Fruit fly (Drosophila melanogaster) whole organism, wandering third instar larva: ENCODE results near the gene CG11694.

Experiments
- Abd-B ChIP-seq: fragments of >200 bp; optimal IDR thresholded peaks from 2 replicates; lab custom pipeline; 2017; ENCODE audit warnings: missing biosample characterization, missing genetic modification characterization
- CG32264 ChIP-seq: fragments of 200-800 bp; sonication (Bioruptor generic); optimal IDR thresholded peaks from 2 replicates; lab custom pipeline; 2016; ENCODE audit warnings: missing biosample characterization, missing genetic modification characterization
- CG9705 ChIP-seq: fragments of 200-800 bp; sonication (Bioruptor generic); optimal IDR thresholded peaks from 2 replicates; lab custom pipeline; 2018; ENCODE audit warnings: missing biosample characterization, mild to moderate bottlenecking, missing genetic modification characterization
- CrebA ChIP-seq: fragments of 200-800 bp; sonication (Bioruptor generic); optimal IDR thresholded peaks from 2 replicates; lab custom pipeline; 2016; ENCODE audit warnings: missing biosample characterization, mild to moderate bottlenecking, missing genetic modification characterization, borderline replicate concordance
- Dfd ChIP-seq: fragments of >200 bp; optimal IDR thresholded peaks from 2 replicates; lab custom pipeline; 2017; ENCODE audit warnings: missing biosample characterization, missing genetic modification characterization
- Dif ChIP-seq: fragments of 200-275, 200-300 bp; sonication (Bioruptor generic); optimal IDR thresholded peaks from 2 replicates; lab custom pipeline; 2018; ENCODE audit warnings: missing biosample characterization, missing genetic modification characterization; ENCODE audit not compliant: partially characterized antibody
- HLH106 ChIP-seq: fragments of 200-800 bp; optimal IDR thresholded peaks from 3 replicates; lab custom pipeline; 2019; ENCODE audit warnings: missing biosample characterization, mild to moderate bottlenecking, missing genetic modification characterization, moderate library complexity
- Hnf4 ChIP-seq: fragments of 200-800 bp; sonication (Bioruptor generic); optimal IDR thresholded peaks from 2 replicates; lab custom pipeline; 2016; ENCODE audit warnings: missing biosample characterization, mild to moderate bottlenecking, missing genetic modification characterization
- Jra ChIP-seq: sonication (Bioruptor generic); optimal IDR thresholded peaks from 2 replicates; lab custom pipeline; 2016; ENCODE audit warnings: missing biosample characterization, missing genetic modification characterization
- OdsH ChIP-seq: fragments of 200-800 bp; sonication (Bioruptor generic); optimal IDR thresholded peaks from 2 replicates; lab custom pipeline; 2016; ENCODE audit warnings: missing biosample characterization, mild to moderate bottlenecking, missing genetic modification characterization
- Rel ChIP-seq, 2 experiments: fragments of 200-800 bp; sonication (Bioruptor generic) in 1 of 2; optimal IDR thresholded peaks; 2 replicates in 1 of 2; 3 replicates in 1 of 2; lab custom pipeline; 2016 to 2019; ENCODE audit warnings: mild to moderate bottlenecking in 2 of 2, missing biosample characterization in 2 of 2, missing genetic modification characterization in 2 of 2, moderate library complexity in 1 of 2
- Sp1 ChIP-seq: fragments of 200-800 bp; sonication (Bioruptor generic); optimal IDR thresholded peaks from 3 replicates; lab custom pipeline; 2019; ENCODE audit warnings: missing biosample characterization, mild to moderate bottlenecking, missing genetic modification characterization, moderate library complexity
- Vsx2 ChIP-seq: fragments of 200-300, 225-300 bp; sonication (Bioruptor generic); optimal IDR thresholded peaks from 2 replicates; lab custom pipeline; 2018; ENCODE audit warnings: missing biosample characterization, missing genetic modification characterization; ENCODE audit not compliant: partially characterized antibody
- br ChIP-seq: fragments of 200-800 bp; sonication (Bioruptor generic); optimal IDR thresholded peaks from 2 replicates; lab custom pipeline; 2016; ENCODE audit warnings: missing biosample characterization, missing genetic modification characterization
- brk ChIP-seq: fragments of 200-800 bp; sonication (Bioruptor generic); optimal IDR thresholded peaks from 2 replicates; lab custom pipeline; 2016; ENCODE audit warnings: missing biosample characterization, mild to moderate bottlenecking, missing genetic modification characterization
- dl ChIP-seq, 2 experiments: fragments of 175-275, 200-275 bp in 1 of 2; fragments of 200-275 bp in 1 of 2; sonication (Bioruptor generic); optimal IDR thresholded peaks; lab custom pipeline; 2018; ENCODE audit warnings: mild to moderate bottlenecking in 2 of 2, missing biosample characterization in 2 of 2, missing genetic modification characterization in 2 of 2, moderate library complexity in 2 of 2; ENCODE audit not compliant: partially characterized antibody in 2 of 2, insufficient read depth in 1 of 2
- dsf ChIP-seq: sonication (Bioruptor generic); optimal IDR thresholded peaks from 2 replicates; lab custom pipeline; 2016; ENCODE audit warnings: missing biosample characterization, missing genetic modification characterization, borderline replicate concordance
- ey ChIP-seq: fragments of 200-800 bp; sonication (Bioruptor generic); optimal IDR thresholded peaks from 2 replicates; lab custom pipeline; 2016; ENCODE audit warnings: missing biosample characterization, missing genetic modification characterization
- foxo ChIP-seq, 2 experiments: fragments of 200-800 bp; sonication (Bioruptor generic); optimal IDR thresholded peaks; 2 replicates in 1 of 2; 3 replicates in 1 of 2; lab custom pipeline; 2016 to 2017; ENCODE audit warnings: missing biosample characterization in 2 of 2, missing genetic modification characterization in 2 of 2
- fru ChIP-seq: fragments of 200-800 bp; sonication (Bioruptor generic); optimal IDR thresholded peaks from 3 replicates; lab custom pipeline; 2016; ENCODE audit warnings: missing biosample characterization, mild to moderate bottlenecking, missing genetic modification characterization
- h ChIP-seq: fragments of 200-800 bp; sonication (Bioruptor generic); optimal IDR thresholded peaks from 3 replicates; lab custom pipeline; 2016; ENCODE audit warnings: missing biosample characterization, mild to moderate bottlenecking, missing genetic modification characterization
- jim ChIP-seq: fragments of 175-275, 200-325 bp; sonication (Bioruptor generic); optimal IDR thresholded peaks from 2 replicates; lab custom pipeline; 2016; ENCODE audit warnings: missing biosample characterization, mild to moderate bottlenecking, missing genetic modification characterization
- lola ChIP-seq: fragments of >200 bp; optimal IDR thresholded peaks from 2 replicates; lab custom pipeline; 2017; ENCODE audit warnings: missing biosample characterization, missing genetic modification characterization
- pan ChIP-seq: fragments of >200 bp; optimal IDR thresholded peaks from 2 replicates; lab custom pipeline; 2017
- psq ChIP-seq: fragments of 200-800 bp; sonication (Bioruptor generic); optimal IDR thresholded peaks from 3 replicates; lab custom pipeline; 2017; ENCODE audit warnings: missing biosample characterization, mild to moderate bottlenecking, missing genetic modification characterization, moderate library complexity
- sage ChIP-seq: fragments of 200-800 bp; sonication (Bioruptor generic); optimal IDR thresholded peaks from 2 replicates; lab custom pipeline; 2016; ENCODE audit warnings: missing biosample characterization, mild to moderate bottlenecking, missing genetic modification characterization
- sv ChIP-seq: fragments of 200-800 bp; sonication (Bioruptor generic); optimal IDR thresholded peaks from 3 replicates; lab custom pipeline; 2016; ENCODE audit warnings: missing biosample characterization, missing genetic modification characterization
- usp ChIP-seq: fragments of >200 bp; optimal IDR thresholded peaks from 2 replicates; lab custom pipeline; 2017; ENCODE audit warnings: missing biosample characterization, missing genetic modification characterization
- woc ChIP-seq: sonication (Bioruptor generic); optimal IDR thresholded peaks from 2 replicates; lab custom pipeline; 2016; ENCODE audit warnings: missing biosample characterization, mild to moderate bottlenecking, missing genetic modification characterization

CG11694 gene

DNA sequence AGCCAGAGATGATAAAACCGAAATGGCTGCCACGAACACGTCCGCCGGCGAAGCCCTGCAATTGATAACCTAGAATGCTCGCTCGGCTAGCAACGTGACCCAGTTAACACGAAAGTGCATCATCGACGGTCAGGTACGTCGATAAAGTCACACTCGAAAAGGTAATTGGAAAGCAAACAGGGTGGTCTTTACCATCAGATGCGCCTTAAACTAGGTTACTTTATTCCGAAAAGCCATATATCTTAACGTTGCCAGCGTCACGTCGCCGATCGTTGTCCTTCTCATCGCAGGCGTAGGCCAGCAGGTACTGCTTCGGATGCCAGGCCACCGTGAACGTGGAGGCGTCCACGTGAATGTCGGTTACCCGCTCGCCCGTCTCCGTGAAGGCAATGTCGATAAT, 4.7 kb downstream of the CG11694 start:
- TF ChIP-seq CrebA (GFP tag; lab: Kevin White, UChicago) (no peak), woc (GFP tag; lab: Kevin White, UChicago) (no peak), pan (lab: Kevin White, UChicago) (no peak), sv (GFP tag; lab: Kevin White, UChicago) (no peak), Hnf4 (no peak), HLH106 (tag; lab: Kevin White, UChicago) (no peak), Abd-B (GFP tag; lab: Kevin White, UChicago) (no peak)

DNA sequence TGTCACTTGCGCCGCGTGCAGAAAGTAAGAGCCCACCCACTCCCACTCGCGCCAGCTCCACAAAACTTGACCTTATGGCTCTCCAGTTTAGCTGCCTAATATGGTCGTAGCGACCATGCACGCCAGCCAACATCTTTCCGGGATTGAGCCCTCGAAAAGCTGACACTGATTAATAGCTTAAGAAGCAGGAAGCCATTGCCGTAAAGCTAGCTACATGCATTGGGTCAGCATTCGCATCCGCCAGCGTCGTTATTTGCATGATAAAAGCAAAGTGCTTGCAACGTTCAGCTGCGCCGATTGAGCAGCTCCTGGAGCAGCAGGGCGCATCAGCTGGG, 5.0 kb downstream of the CG11694 start:
- TF ChIP-seq CG9705 (GFP tag; lab: Kevin White, UChicago), result no peak
- TF ChIP-seq fru, result no peak
- TF ChIP-seq jim (GFP tag; lab: Kevin White, UChicago), result no peak
- TF ChIP-seq CG32264 (GFP tag; lab: Kevin White, UChicago), result no peak
- TF ChIP-seq woc (GFP tag; lab: Kevin White, UChicago), result no peak
- TF ChIP-seq dsf (GFP tag; lab: Kevin White, UChicago), result no peak
- TF ChIP-seq h, result no peak
- no peak for TF ChIP-seq br
- no peak for TF ChIP-seq CrebA (GFP tag; lab: Kevin White, UChicago)
- TF ChIP-seq lola (GFP tag; lab: Kevin White, UChicago), result no peak
- TF ChIP-seq Vsx2 (GFP tag; lab: Kevin White, UChicago), result no peak
- no peak for TF ChIP-seq Jra (GFP tag; lab: Kevin White, UChicago)

DNA sequence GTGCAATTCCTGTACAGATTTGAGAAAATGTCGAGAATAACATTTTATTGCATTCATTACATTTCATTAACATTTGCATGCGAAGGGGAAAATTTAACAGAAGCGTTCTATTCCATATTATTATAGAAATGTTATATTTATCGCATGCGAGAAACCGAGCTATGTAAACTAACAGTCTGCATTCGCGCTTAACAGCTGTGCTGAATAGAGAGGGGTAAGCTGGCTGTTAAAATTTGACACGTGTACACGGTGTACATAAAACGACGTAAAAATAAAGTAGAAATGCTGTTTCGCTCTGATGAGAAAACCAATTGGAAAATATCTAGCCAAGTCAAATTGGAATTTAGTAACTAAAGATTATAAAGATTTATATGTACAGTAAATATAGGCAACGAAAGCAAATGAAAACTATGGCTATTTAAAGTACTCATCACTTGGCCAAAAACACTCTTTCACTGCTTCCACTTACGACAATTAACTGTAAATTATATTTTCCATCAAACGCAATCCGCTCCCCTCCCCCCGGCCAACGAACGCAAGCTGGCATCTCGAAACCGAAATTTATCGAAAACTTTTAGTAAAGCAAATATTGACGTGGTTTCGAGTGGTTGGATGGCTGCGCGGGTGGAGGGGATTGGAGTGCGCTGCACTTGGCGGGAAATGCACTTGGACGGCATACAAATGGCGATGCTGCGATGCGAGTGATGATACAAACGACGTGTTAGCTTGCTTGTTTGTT, 5.6 kb downstream of the CG11694 start:
- TF ChIP-seq h, result no peak
- TF ChIP-seq sage, result peak; percentile 82
- peak in 1 of 2 experiments; percentile 20 for TF ChIP-seq foxo (GFP tag; optimal IDR thresholded peaks at IDR 0.05; lab: Kevin White, UChicago)

DNA sequence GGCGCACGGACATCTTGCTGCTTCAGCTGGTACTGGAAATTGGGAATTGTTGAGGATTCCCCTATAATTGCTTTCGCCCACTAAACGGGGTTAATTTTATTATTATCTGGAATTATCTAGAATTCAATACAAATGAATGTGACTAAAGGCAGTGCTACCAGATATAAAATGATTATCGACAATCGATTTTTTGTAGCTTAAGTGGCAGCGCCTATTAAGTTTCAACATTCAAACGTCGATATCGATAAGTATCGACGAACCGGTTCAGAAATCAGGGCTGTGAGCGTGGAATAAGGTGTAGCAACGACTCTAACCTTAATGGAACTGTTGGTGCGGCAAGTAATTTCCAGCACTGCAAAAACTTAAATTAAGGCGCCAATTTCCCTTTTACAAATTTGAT, 6.8 kb downstream of the CG11694 start, which contains the start of gene Sgt1:
Gene Sgt1 (minus strand): TSS at position 165 of the 400 bp plus-strand sequence.
- TF ChIP-seq foxo (GFP tag; optimal IDR thresholded peaks at IDR 0.05; lab: Kevin White, UChicago) (peak in 1 of 2 experiments; percentile 45), Rel (GFP tag; optimal IDR thresholded peaks at IDR 0.05; lab: Kevin White, UChicago) (no peak), Rel (tag; optimal IDR thresholded peaks at IDR 0.05; lab: Kevin White, UChicago) (peak; percentile 91), ey (peak; percentile 39), HLH106 (tag; lab: Kevin White, UChicago) (peak; percentile 33), OdsH (peak; percentile 36), Dfd (GFP tag; lab: Kevin White, UChicago) (no peak), psq (GFP tag; lab: Kevin White, UChicago) (no peak), usp (GFP tag; lab: Kevin White, UChicago) (no peak)
- TF ChIP-seq, all 38 proteins: peak for 5

DNA sequence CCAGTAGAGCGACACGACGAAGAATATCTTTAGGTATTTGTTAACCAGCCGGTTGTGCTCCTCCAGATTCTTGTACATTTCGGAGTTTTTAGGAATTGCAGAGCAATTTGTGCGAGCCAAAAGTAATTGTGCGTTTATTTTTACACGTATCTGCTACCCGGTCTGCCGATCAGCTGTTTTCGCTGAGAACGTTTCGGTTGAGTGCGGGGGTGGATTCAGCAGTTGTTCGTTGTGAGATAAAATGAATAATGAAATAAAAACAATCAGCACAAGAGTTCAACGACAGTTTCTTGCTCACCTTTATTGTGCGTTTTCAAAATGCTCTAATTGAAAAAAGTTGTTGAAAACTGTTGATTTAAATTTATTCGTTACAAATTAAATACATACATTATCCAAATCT, 8.1 kb downstream of the CG11694 start, which contains the start of gene nac:
Gene nac (minus strand): TSS at position 176 of the 400 bp plus-strand sequence.
- TF ChIP-seq brk (no peak), HLH106 (tag; lab: Kevin White, UChicago) (peak; percentile 21), Dif (GFP tag; lab: Kevin White, UChicago) (peak; percentile 44), CG9705 (GFP tag; lab: Kevin White, UChicago) (peak; percentile 20), dl (GFP tag; optimal IDR thresholded peaks at IDR 0.05; lab: Kevin White, UChicago; ENCODE audit: insufficient read depth in 1 of 2, partially characterized antibody in 2 of 2) (no peak), Sp1 (GFP tag; lab: Kevin White, UChicago) (no peak)
